Worm (Caenorhabditis elegans) whole organism, L1 larva: ENCODE measurements around the gene pch-2.

Experiments used
- egl-13 ChIP-seq: sonication (generic microtip); optimal IDR thresholded peaks from 2 replicates; lab custom pipeline; 2016; ENCODE audit warnings: missing genotype, missing genetic modification reagents, missing genetic modification characterization, missing compliant biosample characterization
- jun-1 ChIP-seq: fragments of 150-350 bp; optimal IDR thresholded peaks from 2 replicates; lab custom pipeline; 2014; ENCODE audit warnings: missing biosample characterization, missing genetic modification reagents, missing genetic modification characterization
- mdl-1 ChIP-seq, 2 experiments: fragments of 150-350 bp; optimal IDR thresholded peaks; 2 replicates each; lab custom pipeline; 2014 to 2017; ENCODE audit warnings: missing biosample characterization in 2 of 2, missing genetic modification characterization in 2 of 2, inconsistent platforms in 1 of 2
- nhr-12 ChIP-seq: sonication (generic microtip); optimal IDR thresholded peaks from 2 replicates; lab custom pipeline; 2017; ENCODE audit warnings: missing biosample characterization, missing genetic modification characterization
- nhr-28 ChIP-seq: fragments of 150-350 bp; optimal IDR thresholded peaks from 2 replicates; lab custom pipeline; 2014; ENCODE audit warnings: missing biosample characterization, missing genetic modification characterization
- nhr-77 ChIP-seq: fragments of 150-350 bp; optimal IDR thresholded peaks from 2 replicates; lab custom pipeline; 2014; ENCODE audit warnings: missing biosample characterization, missing genetic modification characterization
- sox-4 ChIP-seq: sonication (generic microtip); optimal IDR thresholded peaks from 2 replicates; lab custom pipeline; 2016; ENCODE audit warnings: missing genetic modification characterization, missing compliant biosample characterization

ce11 chrII:8124867-8125266, 33.3 kb upstream of the pch-2 start, which contains the start of gene ire-1:
- no peak for TF ChIP-seq nhr-12 (tag; lab: Kevin White, UChicago)
- no peak for TF ChIP-seq nhr-28 (tag; lab: Kevin White, UChicago)
- peak; percentile 12 for TF ChIP-seq jun-1
- TF ChIP-seq egl-13 = no peak
- peak in 1 of 2 experiments; percentile 53 for TF ChIP-seq mdl-1 (tag; optimal IDR thresholded peaks at IDR 0.05; lab: Kevin White, UChicago)
- TF ChIP-seq sox-4 (tag; lab: Kevin White, UChicago) = no peak
- no peak for TF ChIP-seq nhr-77 (tag; lab: Kevin White, UChicago)
